Worm (Caenorhabditis elegans) whole organism, midembryonic: Measurements from ENCODE around the gene C53B7.6.

Experiments
- T22C8.4 ChIP-seq: fragments of 200-800 bp; sonication (Bioruptor generic); IDR thresholded peaks from 2 replicates; pipeline ENCODE4 v1.3.6; 2022; ENCODE audit warnings: missing genetic modification characterization, missing compliant biosample characterization
- cog-1 ChIP-seq: sonication (generic microtip); optimal IDR thresholded peaks from 2 replicates; lab custom pipeline; 2016; ENCODE audit warnings: missing genetic modification characterization, missing compliant biosample characterization
- flt-1 ChIP-seq: fragments of 200-800 bp; sonication (Bioruptor generic); IDR thresholded peaks from 2 replicates; pipeline ENCODE4 v1.3.6; 2022; ENCODE audit warnings: missing genetic modification characterization, missing compliant biosample characterization
- klf-2 ChIP-seq: fragments of 200-800 bp; sonication (Bioruptor generic); conservative IDR thresholded peaks from 2 replicates; pipeline ENCODE4 v1.3.6; 2022; ENCODE audit warnings: missing genetic modification reagents, missing genetic modification characterization, missing compliant biosample characterization
- med-1 ChIP-seq: sonication (generic microtip); optimal IDR thresholded peaks from 2 replicates; lab custom pipeline; 2017; ENCODE audit warnings: missing genetic modification characterization, mild to moderate bottlenecking, missing compliant biosample characterization, antibody characterized with exemption, missing genetic modification reagents; ENCODE audit not compliant: insufficient read depth
- ref-1 ChIP-seq: fragments of 200-800 bp; sonication (Bioruptor generic); conservative IDR thresholded peaks from 2 replicates; pipeline ENCODE4 v1.3.6; 2022; ENCODE audit warnings: missing genetic modification reagents, missing genetic modification characterization, missing compliant biosample characterization
- tab-1 ChIP-seq: fragments of 200-800 bp; sonication (Bioruptor generic); IDR thresholded peaks from 2 replicates; pipeline ENCODE4 v1.3.6; 2022; ENCODE audit warnings: missing genetic modification characterization, missing compliant biosample characterization
- ztf-23 ChIP-seq: fragments of 200-800 bp; sonication (Bioruptor generic); IDR thresholded peaks from 2 replicates; pipeline ENCODE4 v1.3.6; 2022; ENCODE audit warnings: missing genetic modification reagents, missing genetic modification characterization, missing compliant biosample characterization
- ztf-29 ChIP-seq: fragments of 200-800 bp; sonication (Bioruptor generic); IDR thresholded peaks from 2 replicates; pipeline ENCODE4 v1.3.6; 2022; ENCODE audit warnings: missing genetic modification reagents, missing genetic modification characterization, missing compliant biosample characterization

- TF ChIP-seq cog-1 (no peak), med-1 (GFP tag; lab: Kevin White, UChicago) (no peak), T22C8.4 (GFP tag; lab: Robert Waterston, UW) (no peak), ztf-29 (GFP tag; lab: Robert Waterston, UW) (no peak), ztf-23 (no peak), klf-2 (no peak), flt-1 (GFP tag; lab: Robert Waterston, UW) (no peak), tab-1 (GFP tag; lab: Robert Waterston, UW) (no peak), ref-1 (GFP tag; lab: Robert Waterston, UW) (no peak)
These were observed 49.4 kb downstream of the C53B7.6 start for ce11 chrX:6819135-6819534.
